Worm (Caenorhabditis elegans) whole organism, L2 larva: ENCODE results near the gene ergi-2.

Experiments used
- C34F6.9 ChIP-seq: fragments of 150-350 bp; optimal IDR thresholded peaks from 2 replicates; lab custom pipeline; 2014; ENCODE audit warnings: missing biosample characterization, missing genetic modification characterization
- F13H6.1 ChIP-seq: sonication (generic microtip); optimal IDR thresholded peaks from 2 replicates; lab custom pipeline; 2016; ENCODE audit warnings: missing genetic modification characterization, missing compliant biosample characterization
- R02D3.7 ChIP-seq: fragments of 150-350 bp; optimal IDR thresholded peaks from 2 replicates; lab custom pipeline; 2014; ENCODE audit warnings: missing biosample characterization, missing genetic modification characterization
- Y55F3AM.14 ChIP-seq: fragments of 200-800 bp; sonication (Bioruptor generic); optimal IDR thresholded peaks from 2 replicates; lab custom pipeline; 2018; ENCODE audit warnings: mild to moderate bottlenecking, missing genetic modification characterization, missing compliant biosample characterization
- ZK546.5 ChIP-seq: sonication (generic microtip); optimal IDR thresholded peaks from 2 replicates; lab custom pipeline; 2017; ENCODE audit warnings: missing biosample characterization, missing genetic modification characterization
- alr-1 ChIP-seq: fragments of 150-350 bp; optimal IDR thresholded peaks from 2 replicates; lab custom pipeline; 2014; ENCODE audit warnings: missing biosample characterization, missing genetic modification characterization
- aly-2 ChIP-seq: fragments of 150-350 bp; optimal IDR thresholded peaks from 2 replicates; lab custom pipeline; 2014; ENCODE audit warnings: missing biosample characterization, missing genetic modification characterization
- ama-1 ChIP-seq: fragments of 150-350 bp; optimal IDR thresholded peaks from 2 replicates; lab custom pipeline; 2018; ENCODE audit warnings: inconsistent platforms
- blmp-1 ChIP-seq: sonication (generic microtip); optimal IDR thresholded peaks from 2 replicates; lab custom pipeline; 2017; ENCODE audit warnings: missing genetic modification characterization, mild to moderate bottlenecking, missing compliant biosample characterization, antibody characterized with exemption, moderate library complexity; ENCODE audit not compliant: insufficient read depth
- ceh-16 ChIP-seq: fragments of 150-350 bp; optimal IDR thresholded peaks from 2 replicates; lab custom pipeline; 2014; ENCODE audit warnings: missing biosample characterization, missing genetic modification characterization
- ceh-82 ChIP-seq: fragments of 150-350 bp; optimal IDR thresholded peaks from 2 replicates; lab custom pipeline; 2014; ENCODE audit warnings: missing biosample characterization, missing genetic modification characterization
- dmd-4 ChIP-seq: sonication (generic microtip); optimal IDR thresholded peaks from 2 replicates; lab custom pipeline; 2017; ENCODE audit warnings: missing biosample characterization, missing genetic modification characterization
- egl-27 ChIP-seq: sonication (generic microtip); optimal IDR thresholded peaks from 3 replicates; lab custom pipeline; 2017; ENCODE audit warnings: missing biosample characterization, missing genetic modification reagents, missing genetic modification characterization
- elt-3 ChIP-seq: sonication (generic microtip); optimal IDR thresholded peaks from 2 replicates; lab custom pipeline; 2017; ENCODE audit warnings: missing biosample characterization, missing genetic modification characterization
- fos-1 ChIP-seq: fragments of 150-350 bp; optimal IDR thresholded peaks from 2 replicates; lab custom pipeline; 2014; ENCODE audit warnings: missing biosample characterization, missing genetic modification characterization
- gmeb-1 ChIP-seq: fragments of 150-350 bp; optimal IDR thresholded peaks from 2 replicates; lab custom pipeline; 2014; ENCODE audit warnings: missing biosample characterization, missing genetic modification characterization
- lin-13 ChIP-seq: fragments of 150-350 bp; optimal IDR thresholded peaks from 2 replicates; lab custom pipeline; 2014; ENCODE audit warnings: missing biosample characterization, missing genetic modification reagents, missing genetic modification characterization
- lin-39 ChIP-seq: fragments of 150-350 bp; optimal IDR thresholded peaks from 2 replicates; lab custom pipeline; 2014; ENCODE audit warnings: missing biosample characterization, missing genetic modification reagents, missing genetic modification characterization
- lsy-2 ChIP-seq, 2 experiments: fragments of 150-350 bp in 1 of 2; sonication (generic microtip) in 1 of 2; optimal IDR thresholded peaks; 2 replicates each; lab custom pipeline; 2014 to 2017; ENCODE audit warnings: missing biosample characterization in 2 of 2, missing genetic modification characterization in 2 of 2
- mab-5 ChIP-seq: fragments of 150-350 bp; optimal IDR thresholded peaks from 2 replicates; lab custom pipeline; 2014; ENCODE audit warnings: missing biosample characterization, missing genetic modification characterization
- mdl-1 ChIP-seq, 2 experiments: fragments of 150-350 bp in 1 of 2; sonication (generic microtip) in 1 of 2; optimal IDR thresholded peaks; 2 replicates each; lab custom pipeline; 2017; ENCODE audit warnings: missing biosample characterization in 2 of 2, missing genetic modification characterization in 2 of 2
- nhr-10 ChIP-seq: sonication (generic microtip); optimal IDR thresholded peaks from 2 replicates; lab custom pipeline; 2017; ENCODE audit warnings: missing biosample characterization, missing genetic modification characterization
- nhr-11 ChIP-seq: fragments of 150-350 bp; optimal IDR thresholded peaks from 2 replicates; lab custom pipeline; 2014; ENCODE audit warnings: missing biosample characterization, missing genetic modification characterization
- nhr-12 ChIP-seq: fragments of 150-350 bp; optimal IDR thresholded peaks from 2 replicates; lab custom pipeline; 2014; ENCODE audit warnings: missing biosample characterization, missing genetic modification characterization
- nhr-129 ChIP-seq: fragments of 150-350 bp; optimal IDR thresholded peaks from 2 replicates; lab custom pipeline; 2014; ENCODE audit warnings: missing biosample characterization, missing genetic modification characterization
- nhr-21 ChIP-seq: fragments of 150-350 bp; optimal IDR thresholded peaks from 2 replicates; lab custom pipeline; 2014; ENCODE audit warnings: missing biosample characterization, missing genetic modification characterization
- nhr-23 ChIP-seq: fragments of 150-350 bp; optimal IDR thresholded peaks from 2 replicates; lab custom pipeline; 2014; ENCODE audit warnings: missing biosample characterization, missing genetic modification reagents, missing genetic modification characterization
- nhr-237 ChIP-seq: fragments of 150-350 bp; optimal IDR thresholded peaks from 2 replicates; lab custom pipeline; 2014; ENCODE audit warnings: missing biosample characterization, missing genetic modification characterization
- nhr-25 ChIP-seq: fragments of 150-350 bp; sonication (generic microtip); optimal IDR thresholded peaks from 3 replicates; lab custom pipeline; 2014; ENCODE audit warnings: missing biosample characterization, missing genetic modification characterization
- nhr-6 ChIP-seq: fragments of 150-350 bp; optimal IDR thresholded peaks from 2 replicates; lab custom pipeline; 2014; ENCODE audit warnings: missing biosample characterization, missing genetic modification characterization
- peb-1 ChIP-seq: fragments of 150-350 bp; optimal IDR thresholded peaks from 2 replicates; lab custom pipeline; 2014; ENCODE audit warnings: missing biosample characterization, missing genetic modification characterization
- skn-1 ChIP-seq: sonication (generic microtip); optimal IDR thresholded peaks from 2 replicates; lab custom pipeline; 2017; ENCODE audit warnings: missing biosample characterization, missing genetic modification characterization
- sma-3 ChIP-seq: sonication (generic microtip); optimal IDR thresholded peaks from 2 replicates; lab custom pipeline; 2016; ENCODE audit warnings: missing genetic modification reagents, missing genetic modification characterization, missing compliant biosample characterization
- sma-9 ChIP-seq, 2 experiments: fragments of 150-350 bp in 1 of 2; sonication (generic microtip) in 1 of 2; optimal IDR thresholded peaks; 2 replicates each; lab custom pipeline; 2014 to 2016; ENCODE audit warnings: missing genetic modification characterization in 2 of 2, mild to moderate bottlenecking in 1 of 2, missing biosample characterization in 1 of 2, missing compliant biosample characterization in 1 of 2, missing genetic modification reagents in 1 of 2, moderate library complexity in 1 of 2
- snpc-4 ChIP-seq: fragments of 150-350 bp; optimal IDR thresholded peaks from 2 replicates; lab custom pipeline; 2014; ENCODE audit warnings: missing biosample characterization, missing genetic modification characterization
- unc-39 ChIP-seq: fragments of 150-350 bp; optimal IDR thresholded peaks from 2 replicates; lab custom pipeline; 2014; ENCODE audit warnings: missing biosample characterization, missing genetic modification characterization
- unc-55 ChIP-seq: fragments of 150-350 bp; sonication (generic microtip); optimal IDR thresholded peaks from 3 replicates; lab custom pipeline; 2014; ENCODE audit warnings: missing biosample characterization, missing genetic modification reagents, missing genetic modification characterization
- unc-62 ChIP-seq: fragments of 150-350 bp; optimal IDR thresholded peaks from 2 replicates; lab custom pipeline; 2014; ENCODE audit warnings: missing biosample characterization, missing genetic modification reagents, missing genetic modification characterization
- zag-1 ChIP-seq: fragments of 150-350 bp; optimal IDR thresholded peaks from 2 replicates; lab custom pipeline; 2014; ENCODE audit warnings: missing biosample characterization, missing genetic modification characterization
- ztf-1 ChIP-seq: fragments of 200-800 bp; sonication (Bioruptor generic); conservative IDR thresholded peaks from 2 replicates; pipeline ENCODE4 v1.3.6; 2022; ENCODE audit warnings: missing genetic modification characterization, missing compliant biosample characterization
- ztf-11 ChIP-seq: sonication (generic microtip); optimal IDR thresholded peaks from 2 replicates; lab custom pipeline; 2017; ENCODE audit warnings: missing biosample characterization, missing genetic modification characterization
- ztf-4 ChIP-seq: fragments of 150-350 bp; optimal IDR thresholded peaks from 2 replicates; lab custom pipeline; 2014; ENCODE audit warnings: missing biosample characterization, missing genetic modification characterization

The ergi-2 gene

ce11 chrX:15047541-15047940 lies 40.4 kb upstream of the ergi-2 start:
- TF ChIP-seq ceh-82 (tag; lab: Kevin White, UChicago) (no peak), nhr-10 (tag; lab: Kevin White, UChicago) (no peak), sma-9 (GFP tag; optimal IDR thresholded peaks at IDR 0.05; lab: Kevin White, UChicago) (no peak), sma-9 (tag; optimal IDR thresholded peaks at IDR 0.05; lab: Kevin White, UChicago) (no peak), skn-1 (tag; lab: Kevin White, UChicago) (no peak), nhr-237 (tag; lab: Kevin White, UChicago) (no peak), unc-39 (tag; lab: Kevin White, UChicago) (no peak), ZK546.5 (tag; lab: Kevin White, UChicago) (no peak), ztf-1 (no peak), peb-1 (no peak), alr-1 (tag; lab: Kevin White, UChicago) (no peak), sma-3 (GFP tag; lab: Kevin White, UChicago) (no peak), fos-1 (tag; lab: Kevin White, UChicago) (no peak), mdl-1 (tag; optimal IDR thresholded peaks at IDR 0.05; lab: Kevin White, UChicago) (no peak), lin-39 (tag; lab: Kevin White, UChicago) (no peak), lin-13 (no peak), elt-3 (tag; lab: Kevin White, UChicago) (no peak), gmeb-1 (tag; lab: Kevin White, UChicago) (no peak), lsy-2 (tag; optimal IDR thresholded peaks at IDR 0.05; lab: Kevin White, UChicago) (no peak), snpc-4 (no peak), mab-5 (tag; lab: Kevin White, UChicago) (no peak)

ce11 chrX:15045401-15045800 lies 38.3 kb upstream of the ergi-2 start:
- no peak for TF ChIP-seq Y55F3AM.14
- TF ChIP-seq snpc-4 = no peak
- TF ChIP-seq zag-1 = no peak
- peak; percentile 44 for TF ChIP-seq C34F6.9 (tag; lab: Kevin White, UChicago)
- peak; percentile 20 for TF ChIP-seq nhr-129 (tag; lab: Kevin White, UChicago)
- no peak for TF ChIP-seq alr-1 (tag; lab: Kevin White, UChicago)
- TF ChIP-seq nhr-23 (tag; lab: Kevin White, UChicago) = no peak
- TF ChIP-seq unc-55 (GFP tag; lab: Kevin White, UChicago) = peak; percentile 60
- TF ChIP-seq lsy-2 (tag; optimal IDR thresholded peaks at IDR 0.05; lab: Kevin White, UChicago) = peak in 1 of 2 experiments; percentile 8
- TF ChIP-seq sma-9 (GFP tag; optimal IDR thresholded peaks at IDR 0.05; lab: Kevin White, UChicago) = no peak
- no peak for TF ChIP-seq sma-9 (tag; optimal IDR thresholded peaks at IDR 0.05; lab: Kevin White, UChicago)
- TF ChIP-seq, all 48 proteins: peak for 4

ce11 chrX:15042549-15042948 lies 35.4 kb upstream of the ergi-2 start:
- TF ChIP-seq nhr-25 (tag; lab: Kevin White, UChicago) = peak; percentile 20
- TF ChIP-seq ama-1 (lab: Kevin White, UChicago) = no peak
- peak; percentile 1 for TF ChIP-seq blmp-1
- TF ChIP-seq ceh-16 (tag; lab: Kevin White, UChicago) = peak; percentile 30
- TF ChIP-seq ztf-11 (tag; lab: Kevin White, UChicago) = no peak

ce11 chrX:15041340-15041739 lies 34.2 kb upstream of the ergi-2 start:
- TF ChIP-seq egl-27 (tag; lab: Kevin White, UChicago) = peak; percentile 27
- no peak for TF ChIP-seq sma-3 (GFP tag; lab: Kevin White, UChicago)

- TF ChIP-seq nhr-11 (tag; lab: Kevin White, UChicago) (no peak), ztf-11 (tag; lab: Kevin White, UChicago) (no peak), skn-1 (tag; lab: Kevin White, UChicago) (no peak), nhr-129 (tag; lab: Kevin White, UChicago) (peak; percentile 94), sma-9 (GFP tag; optimal IDR thresholded peaks at IDR 0.05; lab: Kevin White, UChicago) (peak; percentile 89), sma-9 (tag; optimal IDR thresholded peaks at IDR 0.05; lab: Kevin White, UChicago) (no peak), ztf-4 (tag; lab: Kevin White, UChicago) (peak; percentile 65), nhr-25 (tag; lab: Kevin White, UChicago) (peak; percentile 90), F13H6.1 (tag; lab: Kevin White, UChicago) (peak; percentile 85), nhr-6 (peak; percentile 42), snpc-4 (peak; percentile 78), aly-2 (tag; lab: Kevin White, UChicago) (no peak), lsy-2 (tag; optimal IDR thresholded peaks at IDR 0.05; lab: Kevin White, UChicago) (peak; percentile 15 to 83), dmd-4 (tag; lab: Kevin White, UChicago) (no peak), unc-62 (GFP tag; lab: Kevin White, UChicago) (no peak), sma-3 (GFP tag; lab: Kevin White, UChicago) (peak; percentile 88), nhr-12 (no peak), nhr-21 (peak; percentile 79), blmp-1 (peak; percentile 61), unc-39 (tag; lab: Kevin White, UChicago) (no peak), ama-1 (lab: Kevin White, UChicago) (peak; percentile 39), egl-27 (tag; lab: Kevin White, UChicago) (peak; percentile 8), lin-13 (peak; percentile 72), lin-39 (tag; lab: Kevin White, UChicago) (no peak), alr-1 (tag; lab: Kevin White, UChicago) (no peak), gmeb-1 (tag; lab: Kevin White, UChicago) (peak; percentile 0), nhr-23 (tag; lab: Kevin White, UChicago) (no peak), R02D3.7 (tag; lab: Kevin White, UChicago) (no peak), ceh-82 (tag; lab: Kevin White, UChicago) (peak; percentile 26), mdl-1 (tag; optimal IDR thresholded peaks at IDR 0.05; lab: Kevin White, UChicago) (peak; percentile 22 to 83)
Measured at ce11 chrX:15040552-15041080, 33.5 kb upstream of the ergi-2 start, which contains the start of gene C18B12.4. Gene C18B12.4 (minus strand): TSS chrX:15040602.
